Worm (Caenorhabditis elegans) whole organism, L1 larva: ENCODE data around the gene sel-13.
"Not testable (repeated sequence)": the region's sequence is repeated elsewhere in the genome, so short reads cannot be mapped to it uniquely, and the experiment has no call there.

ENCODE experiments used
- aly-2 ChIP-seq: fragments of 150-350 bp; optimal IDR thresholded peaks from 2 replicates; lab custom pipeline; 2014; ENCODE audit warnings: missing biosample characterization, missing genetic modification characterization
- egl-27 ChIP-seq, 2 experiments: fragments of 150-350 bp in 1 of 2; sonication (generic microtip); optimal IDR thresholded peaks; 3 replicates each; lab custom pipeline; 2017 to 2018; ENCODE audit warnings: missing biosample characterization in 2 of 2, missing genetic modification characterization in 2 of 2, missing genetic modification reagents in 2 of 2
- lin-14 ChIP-seq: fragments of 200-800 bp; sonication (Bioruptor generic); optimal IDR thresholded peaks from 2 replicates; lab custom pipeline; 2018; ENCODE audit warnings: mild to moderate bottlenecking, missing genetic modification characterization, moderate library complexity, missing compliant biosample characterization
- lin-15B ChIP-seq: fragments of 150-350 bp; sonication (generic microtip); optimal IDR thresholded peaks from 3 replicates; lab custom pipeline; 2014; ENCODE audit warnings: missing biosample characterization, missing genetic modification characterization

ce11 chrIII:4742620-4743019 lies 42.6 kb upstream of the sel-13 start, which contains the start of gene twk-6:
- TF ChIP-seq lin-14; egl-27 (tag; optimal IDR thresholded peaks at IDR 0.05; lab: Kevin White, UChicago); lin-15B (tag; lab: Kevin White, UChicago); aly-2 (tag; lab: Kevin White, UChicago): not testable (repeated sequence)
